Worm (Caenorhabditis elegans) whole organism, L1 larva: ENCODE data around the gene K07C11.10.

Source experiments
- dpl-1 ChIP-seq, 3 experiments: fragments of 150-350 bp in 2 of 3; sonication (generic microtip) in 1 of 3; optimal IDR thresholded peaks; 2 replicates each; lab custom pipeline; 2014 to 2017; ENCODE audit warnings: missing biosample characterization in 3 of 3, missing genetic modification characterization in 3 of 3, missing genetic modification reagents in 3 of 3
- egl-27 ChIP-seq, 2 experiments: fragments of 150-350 bp in 1 of 2; sonication (generic microtip); optimal IDR thresholded peaks; 3 replicates each; lab custom pipeline; 2017 to 2018; ENCODE audit warnings: missing biosample characterization in 2 of 2, missing genetic modification characterization in 2 of 2, missing genetic modification reagents in 2 of 2
- fos-1 ChIP-seq: fragments of 150-350 bp; optimal IDR thresholded peaks from 2 replicates; lab custom pipeline; 2014; ENCODE audit warnings: missing biosample characterization, missing genetic modification characterization
- lin-39 ChIP-seq: fragments of 150-350 bp; optimal IDR thresholded peaks from 2 replicates; lab custom pipeline; 2014; ENCODE audit warnings: missing biosample characterization, missing genetic modification reagents, missing genetic modification characterization

ce11 chrV:8219550-8219949 is 7.2 kb downstream of the K07C11.10 start:
- no peak for TF ChIP-seq dpl-1 (GFP tag; optimal IDR thresholded peaks at IDR 0.05; lab: Kevin White, UChicago)
- no peak for TF ChIP-seq fos-1 (tag; lab: Kevin White, UChicago)
- no peak for TF ChIP-seq lin-39 (tag; lab: Kevin White, UChicago)
- TF ChIP-seq egl-27 (tag; optimal IDR thresholded peaks at IDR 0.05; lab: Kevin White, UChicago): no peak
